Worm (Caenorhabditis elegans): Measurements from ENCODE around the gene mig-10.

- no peak for TF ChIP-seq nhr-12 (tag; optimal IDR thresholded peaks at IDR 0.05)
- no peak for TF ChIP-seq gmeb-1 (tag; optimal IDR thresholded peaks at IDR 0.05)
- TF ChIP-seq mab-5 (tag; optimal IDR thresholded peaks at IDR 0.05): no peak
- TF ChIP-seq zag-1 (tag; optimal IDR thresholded peaks at IDR 0.05): no peak
- no peak for TF ChIP-seq skn-1 (tag; optimal IDR thresholded peaks at IDR 0.05)
Observed at ce11 chrIII:8289181-8289580, 10.3 kb downstream of the mig-10 start.

Data from whole organism, L2 larva.